Fruit fly (Drosophila melanogaster) whole organism, adult: Measurements from ENCODE around the gene Cyp313b1.
A peak's percentile ranks its signal among the peaks of the same experiment; 100 is the strongest.

Experiments
- CG11617 ChIP-seq: fragments of 200-800 bp; sonication (Bioruptor generic); optimal IDR thresholded peaks from 2 replicates; lab custom pipeline; 2017; ENCODE audit warnings: mild to moderate bottlenecking, missing biosample characterization, missing genetic modification reagents, missing genetic modification characterization
- CG12768 ChIP-seq: fragments of 200-800 bp; sonication (Bioruptor generic); optimal IDR thresholded peaks from 2 replicates; lab custom pipeline; 2017; ENCODE audit warnings: missing biosample characterization, missing genetic modification characterization, mild to moderate bottlenecking, moderate library complexity, missing genetic modification reagents
- CG14711 ChIP-seq: fragments of 200-800 bp; sonication (Bioruptor generic); optimal IDR thresholded peaks from 2 replicates; lab custom pipeline; 2018; ENCODE audit warnings: missing biosample characterization, mild to moderate bottlenecking, missing genetic modification characterization, moderate library complexity
- CG1620 ChIP-seq: fragments of 200-800 bp; sonication (Bioruptor generic); optimal IDR thresholded peaks from 2 replicates; lab custom pipeline; 2016; ENCODE audit warnings: missing biosample characterization, missing genetic modification characterization
- CG33017 ChIP-seq: fragments of 200-800 bp; sonication (Bioruptor generic); optimal IDR thresholded peaks from 2 replicates; lab custom pipeline; 2018; ENCODE audit warnings: missing biosample characterization, mild to moderate bottlenecking, missing genetic modification characterization, moderate library complexity
- CG5204 ChIP-seq: fragments of 200-800 bp; sonication (Bioruptor generic); optimal IDR thresholded peaks from 2 replicates; lab custom pipeline; 2016; ENCODE audit warnings: missing biosample characterization, missing genetic modification characterization
- CG7045 ChIP-seq: fragments of 200-800 bp; sonication (Bioruptor generic); optimal IDR thresholded peaks from 2 replicates; lab custom pipeline; 2017; ENCODE audit warnings: missing biosample characterization, mild to moderate bottlenecking, missing genetic modification characterization
- CG7101 ChIP-seq: fragments of 200-800 bp; sonication (Bioruptor generic); optimal IDR thresholded peaks from 2 replicates; lab custom pipeline; 2018; ENCODE audit warnings: missing biosample characterization, mild to moderate bottlenecking, missing genetic modification characterization, moderate library complexity
- Clk ChIP-seq: fragments of 200-800 bp; sonication (Bioruptor generic); optimal IDR thresholded peaks from 2 replicates; lab custom pipeline; 2017; ENCODE audit warnings: missing biosample characterization, missing genetic modification characterization
- Crg-1 ChIP-seq: fragments of 200-800 bp; sonication (Bioruptor generic); optimal IDR thresholded peaks from 2 replicates; lab custom pipeline; 2016; ENCODE audit warnings: missing biosample characterization, missing genetic modification characterization
- Hr96 ChIP-seq: fragments of 200-800 bp; sonication (Bioruptor generic); optimal IDR thresholded peaks from 2 replicates; lab custom pipeline; 2016; ENCODE audit warnings: missing biosample characterization, missing genetic modification characterization
- Mnt ChIP-seq: fragments of 200-800 bp; sonication (Bioruptor generic); optimal IDR thresholded peaks from 2 replicates; lab custom pipeline; 2016; ENCODE audit warnings: missing biosample characterization, mild to moderate bottlenecking, missing genetic modification characterization
- bab1 ChIP-seq: fragments of 200-800 bp; sonication (Bioruptor generic); optimal IDR thresholded peaks from 3 replicates; lab custom pipeline; 2019; ENCODE audit warnings: missing biosample characterization, mild to moderate bottlenecking, missing genetic modification characterization, moderate library complexity
- cic ChIP-seq: fragments of 200-800 bp; sonication (Bioruptor generic); optimal IDR thresholded peaks from 2 replicates; lab custom pipeline; 2017; ENCODE audit warnings: missing biosample characterization, mild to moderate bottlenecking, missing genetic modification characterization, moderate library complexity
- cnc ChIP-seq, 2 experiments: fragments of >200 bp; optimal IDR thresholded peaks; 2 replicates each; lab custom pipeline; 2017
- kay ChIP-seq: fragments of 200-800 bp; sonication (Bioruptor generic); peaks from one replicate; lab custom pipeline; 2016; ENCODE audit warnings: missing biosample characterization, missing genetic modification characterization, borderline replicate concordance
- ovo ChIP-seq: fragments of 200-800 bp; sonication (Bioruptor generic); optimal IDR thresholded peaks from 2 replicates; lab custom pipeline; 2016; ENCODE audit warnings: missing biosample characterization, missing genetic modification characterization
- pad ChIP-seq: fragments of 200-800 bp; sonication (Bioruptor generic); optimal IDR thresholded peaks from 3 replicates; lab custom pipeline; 2017; ENCODE audit warnings: missing biosample characterization, missing genetic modification characterization, mild to moderate bottlenecking, moderate library complexity, missing genetic modification reagents
- tj ChIP-seq: fragments of 200-800 bp; sonication (Bioruptor generic); optimal IDR thresholded peaks from 3 replicates; lab custom pipeline; 2017; ENCODE audit warnings: missing biosample characterization, mild to moderate bottlenecking, missing genetic modification characterization, moderate library complexity
- toe ChIP-seq: fragments of 200-800 bp; sonication (Bioruptor generic); optimal IDR thresholded peaks from 2 replicates; lab custom pipeline; 2016; ENCODE audit warnings: missing biosample characterization, missing genetic modification characterization

The Cyp313b1 gene

DNA sequence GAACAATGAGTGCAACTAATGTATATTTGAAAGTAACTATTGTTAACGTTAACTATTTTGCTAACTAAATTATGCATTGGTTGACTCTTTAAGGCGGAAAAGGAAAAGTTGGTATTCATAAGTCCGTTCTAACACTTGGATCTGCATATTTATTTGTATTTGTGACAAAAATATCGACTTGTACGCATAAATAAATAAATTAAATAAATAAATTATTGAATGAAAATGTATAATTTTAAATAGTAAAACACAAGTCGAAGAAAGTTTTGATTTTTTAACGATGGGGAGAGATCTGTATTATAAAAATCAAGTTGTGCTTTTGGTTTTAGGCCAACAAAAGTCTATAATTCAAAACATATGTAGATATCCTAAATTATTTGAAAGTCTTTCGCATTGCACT, 22.1 kb upstream of the Cyp313b1 start, which contains the start of gene CG8036:
Gene CG8036, plus strand, starts transcription at position 301 of the 400 bp plus-strand sequence.
- no peak for TF ChIP-seq CG14711 (tag; lab: Kevin White, UChicago)

DNA sequence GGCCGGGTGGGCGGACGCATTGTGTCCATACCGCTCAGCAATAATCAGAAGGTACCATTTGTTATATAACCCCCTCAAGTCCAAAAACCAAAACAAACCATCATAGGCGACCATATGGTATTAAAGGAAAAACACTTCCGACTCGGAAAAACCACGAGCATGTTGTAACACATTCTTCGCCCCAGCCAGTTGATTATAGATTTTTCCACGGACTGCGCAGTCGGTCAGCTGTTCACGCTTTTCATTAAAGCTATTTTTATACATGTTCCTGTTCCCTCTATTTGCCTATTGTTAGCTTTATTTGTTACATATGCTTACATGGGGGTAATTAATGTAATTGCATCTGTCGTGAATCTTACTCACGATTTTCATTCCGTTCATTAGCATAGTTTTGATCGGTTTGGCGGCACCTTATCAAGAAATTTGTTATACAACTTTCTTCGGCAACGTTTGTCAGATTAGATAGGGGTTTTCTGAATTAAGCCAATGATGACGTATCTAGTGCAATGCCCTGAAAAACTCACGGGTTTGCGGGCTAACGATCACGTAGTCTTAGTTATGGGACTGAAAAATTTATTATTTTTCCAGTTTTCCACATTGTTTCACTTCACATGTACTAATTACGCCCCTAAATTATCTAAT, 19.4 kb upstream of the Cyp313b1 start:
- TF ChIP-seq CG5204 (GFP tag; lab: Kevin White, UChicago) (no peak), CG11617 (no peak), tj (GFP tag; lab: Kevin White, UChicago) (no peak), pad (GFP tag; lab: Kevin White, UChicago) (no peak), cnc (optimal IDR thresholded peaks at IDR 0.05; lab: Kevin White, UChicago) (no peak), Clk (GFP tag; lab: Kevin White, UChicago) (no peak), cic (GFP tag; lab: Kevin White, UChicago) (no peak), toe (GFP tag; lab: Kevin White, UChicago) (no peak), CG14711 (tag; lab: Kevin White, UChicago) (no peak), CG7101 (tag; lab: Kevin White, UChicago) (no peak), CG7045 (no peak), Crg-1 (no peak), bab1 (no peak), Mnt (GFP tag; lab: Kevin White, UChicago) (no peak)

DNA sequence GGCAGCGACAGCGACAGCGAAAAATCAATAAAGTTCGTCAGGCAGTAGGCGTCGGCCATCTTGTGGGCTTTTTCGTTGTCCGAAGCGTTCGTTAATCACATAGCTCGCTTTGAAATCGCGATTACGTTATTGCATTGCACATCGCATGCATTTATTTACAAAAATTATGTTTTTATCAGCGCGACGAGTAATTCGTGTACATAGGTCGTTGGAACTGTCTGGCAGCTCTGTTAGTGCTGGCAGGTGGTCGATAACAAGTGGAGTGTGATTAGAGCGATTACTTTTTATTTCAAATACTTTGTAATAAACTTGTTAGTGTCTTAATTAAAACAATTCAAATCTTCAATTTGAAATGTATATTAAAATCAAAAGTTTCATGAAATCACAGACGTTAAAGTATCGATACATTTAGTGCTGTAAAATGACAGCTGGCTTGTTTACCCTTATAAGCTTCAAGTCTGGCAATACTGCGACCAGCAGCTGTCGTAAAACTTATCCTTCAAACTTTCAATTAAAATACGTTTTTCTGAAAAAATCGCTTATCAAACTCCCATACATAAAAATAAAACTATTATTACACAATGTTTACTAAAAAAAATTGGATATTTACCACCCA, 18.3 kb upstream of the Cyp313b1 start, which contains the start of gene CG8032:
Gene CG8032, plus strand, starts transcription at position 448 of the 616 bp plus-strand sequence.
- TF ChIP-seq Mnt (GFP tag; lab: Kevin White, UChicago), result peak; percentile 58
- peak; percentile 63 for TF ChIP-seq toe (GFP tag; lab: Kevin White, UChicago)
- no peak for TF ChIP-seq cnc (optimal IDR thresholded peaks at IDR 0.05; lab: Kevin White, UChicago)
- no peak for TF ChIP-seq CG5204 (GFP tag; lab: Kevin White, UChicago)
- TF ChIP-seq CG7045, result peak; percentile 47
- TF ChIP-seq Crg-1, result peak; percentile 59
- TF ChIP-seq kay (GFP tag; lab: Kevin White, UChicago), result peak; percentile 96
- peak; percentile 53 for TF ChIP-seq CG14711 (tag; lab: Kevin White, UChicago)
- TF ChIP-seq tj (GFP tag; lab: Kevin White, UChicago), result peak; percentile 25
- TF ChIP-seq CG33017 (tag; lab: Kevin White, UChicago), result no peak
- TF ChIP-seq CG12768, result peak; percentile 25
- peak; percentile 45 for TF ChIP-seq cic (GFP tag; lab: Kevin White, UChicago)
- peak; percentile 69 for TF ChIP-seq CG1620 (GFP tag; lab: Kevin White, UChicago)
- TF ChIP-seq CG11617, result peak; percentile 67
- peak; percentile 65 for TF ChIP-seq CG7101 (tag; lab: Kevin White, UChicago)
- peak; percentile 48 for TF ChIP-seq ovo
- TF ChIP-seq pad (GFP tag; lab: Kevin White, UChicago), result peak; percentile 44
- peak; percentile 70 for TF ChIP-seq Hr96
- no peak for TF ChIP-seq Clk (GFP tag; lab: Kevin White, UChicago)
- TF ChIP-seq bab1, result peak; percentile 12

DNA sequence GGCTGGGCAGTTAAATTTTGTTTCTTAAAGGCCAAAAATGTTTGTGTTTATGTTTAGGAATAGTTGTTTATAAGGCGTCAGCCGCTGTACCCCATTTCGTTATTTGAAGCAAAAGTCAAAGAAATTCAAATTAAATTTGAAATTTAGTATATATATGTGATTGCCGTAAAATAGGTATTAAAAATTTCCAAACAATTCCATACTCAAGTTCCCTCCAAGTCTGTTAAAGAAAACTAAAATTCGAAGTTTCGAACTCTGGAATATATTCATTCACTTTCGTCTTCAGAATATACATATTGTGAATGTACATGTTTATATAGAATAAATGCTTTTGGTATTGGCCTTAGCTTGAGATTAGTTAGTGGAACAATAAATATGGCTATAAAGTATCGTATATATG, 15.2 kb upstream of the Cyp313b1 start, which contains the start of gene bel:
Gene bel, minus strand, starts transcription at position 101 of the 400 bp plus-strand sequence.
- TF ChIP-seq kay (GFP tag; lab: Kevin White, UChicago), result peak; percentile 61
- TF ChIP-seq CG11617, result no peak

DNA sequence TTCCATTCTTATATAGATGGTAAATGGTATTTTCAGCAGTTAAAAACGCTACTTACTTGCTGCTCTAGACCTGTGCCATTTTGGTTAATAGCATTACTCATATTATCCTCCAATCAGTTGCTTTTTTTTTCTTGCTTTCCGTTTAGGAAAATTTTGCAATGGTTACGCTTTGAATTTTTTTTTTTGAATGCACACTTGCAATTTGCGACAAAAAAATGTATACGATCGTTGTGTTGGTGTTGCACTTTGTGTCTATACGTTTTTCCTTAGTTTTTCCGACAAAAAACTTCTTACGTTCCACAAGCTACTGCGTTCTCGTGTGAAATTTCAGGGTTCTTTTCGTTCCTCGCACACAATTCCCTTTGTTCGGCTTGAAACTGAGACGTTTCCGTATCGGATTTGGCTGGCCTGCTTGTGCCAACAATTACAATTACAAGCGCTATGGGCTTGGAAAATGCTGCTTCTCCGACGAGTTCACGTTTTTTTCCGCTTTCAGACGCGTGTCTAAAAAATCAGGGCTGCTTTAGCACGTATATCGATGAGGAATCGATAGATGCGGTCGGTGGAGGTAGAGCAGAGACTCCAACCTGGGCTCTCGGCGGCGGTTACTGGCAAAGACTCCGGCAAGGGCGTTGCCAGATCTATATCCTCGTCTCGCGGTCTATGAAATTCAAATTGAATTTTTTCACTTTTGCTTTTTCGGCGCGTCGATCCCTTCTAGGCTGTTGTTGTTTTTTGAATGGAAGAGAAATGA, 14.6 kb upstream of the Cyp313b1 start:
- TF ChIP-seq CG33017 (tag; lab: Kevin White, UChicago), result peak; percentile 36
- peak; percentile 63 for TF ChIP-seq CG1620 (GFP tag; lab: Kevin White, UChicago)
- TF ChIP-seq CG14711 (tag; lab: Kevin White, UChicago), result peak; percentile 45
- TF ChIP-seq CG7045, result peak; percentile 30
- TF ChIP-seq CG11617, result peak; percentile 40
- TF ChIP-seq ovo, result peak; percentile 22
- peak; percentile 29 for TF ChIP-seq Crg-1
- TF ChIP-seq pad (GFP tag; lab: Kevin White, UChicago), result peak; percentile 33
- TF ChIP-seq kay (GFP tag; lab: Kevin White, UChicago), result no peak
- TF ChIP-seq toe (GFP tag; lab: Kevin White, UChicago), result no peak
- TF ChIP-seq cic (GFP tag; lab: Kevin White, UChicago), result peak; percentile 63
- peak; percentile 71 for TF ChIP-seq CG7101 (tag; lab: Kevin White, UChicago)
- TF ChIP-seq cnc (optimal IDR thresholded peaks at IDR 0.05; lab: Kevin White, UChicago), result no peak
- TF ChIP-seq bab1, result peak; percentile 78
- no peak for TF ChIP-seq Clk (GFP tag; lab: Kevin White, UChicago)
- TF ChIP-seq Mnt (GFP tag; lab: Kevin White, UChicago), result peak; percentile 95
- peak; percentile 4 for TF ChIP-seq tj (GFP tag; lab: Kevin White, UChicago)
